Worm (Caenorhabditis elegans) whole organism, L4 larva: Measurements from ENCODE around the gene R07A4.3.

Experiments
- F10B5.3 ChIP-seq: sonication (generic microtip); optimal IDR thresholded peaks from 2 replicates; lab custom pipeline; 2016; ENCODE audit warnings: mild to moderate bottlenecking, missing genetic modification characterization, missing compliant biosample characterization
- F37D6.2 ChIP-seq: sonication (generic microtip); optimal IDR thresholded peaks from 2 replicates; lab custom pipeline; 2016; ENCODE audit warnings: mild to moderate bottlenecking, missing genetic modification characterization, missing compliant biosample characterization
- F49E8.2 ChIP-seq: sonication (generic microtip); optimal IDR thresholded peaks from 2 replicates; lab custom pipeline; 2016; ENCODE audit warnings: missing compliant biosample characterization, mild to moderate bottlenecking, missing genetic modification characterization, borderline replicate concordance
- R02D3.7 ChIP-seq: fragments of 150-350 bp; sonication (generic microtip); optimal IDR thresholded peaks from 3 replicates; lab custom pipeline; 2014; ENCODE audit warnings: missing biosample characterization, missing genetic modification characterization
- T26A8.4 ChIP-seq: fragments of 200-800 bp; sonication (Bioruptor generic); IDR thresholded peaks from 2 replicates; pipeline ENCODE4 v1.3.6; 2022; ENCODE audit warnings: missing genetic modification characterization, missing compliant biosample characterization
- Y5F2A.4 ChIP-seq: fragments of 200-800 bp; sonication (Bioruptor generic); optimal IDR thresholded peaks from 2 replicates; lab custom pipeline; 2018; ENCODE audit warnings: mild to moderate bottlenecking, missing genetic modification characterization, missing compliant biosample characterization
- Y75B8A.6 ChIP-seq: fragments of 200-800 bp; sonication (Bioruptor generic); IDR thresholded peaks from 2 replicates; pipeline ENCODE4 v1.3.6; 2022; ENCODE audit warnings: missing genetic modification reagents, missing genetic modification characterization, missing compliant biosample characterization
- aha-1 ChIP-seq: fragments of 150-350 bp; peaks from one replicate; lab custom pipeline; 2014; ENCODE audit warnings: missing biosample characterization, missing genetic modification characterization
- ama-1 ChIP-seq: fragments of 150-350 bp; optimal IDR thresholded peaks from 2 replicates; lab custom pipeline; 2014; ENCODE audit warnings: inconsistent platforms, mixed read lengths
- arid-1 ChIP-seq: fragments of 200-800 bp; sonication (Bioruptor generic); conservative IDR thresholded peaks from 2 replicates; pipeline ENCODE4 v1.3.6; 2022; ENCODE audit warnings: missing genetic modification reagents, missing genetic modification characterization, missing compliant biosample characterization
- attf-4 ChIP-seq: sonication (generic microtip); optimal IDR thresholded peaks from 3 replicates; lab custom pipeline; 2017; ENCODE audit warnings: missing biosample characterization, missing genetic modification characterization
- ceh-28 ChIP-seq: fragments of 150-350 bp; optimal IDR thresholded peaks from 2 replicates; lab custom pipeline; 2014; ENCODE audit warnings: missing biosample characterization, missing genetic modification reagents, missing genetic modification characterization
- ceh-32 ChIP-seq: sonication (generic microtip); optimal IDR thresholded peaks from 2 replicates; lab custom pipeline; 2016; ENCODE audit warnings: mild to moderate bottlenecking, missing genetic modification characterization, missing compliant biosample characterization; ENCODE audit not compliant: poor library complexity
- ceh-62 ChIP-seq: sonication (generic microtip); optimal IDR thresholded peaks from 2 replicates; lab custom pipeline; 2017; ENCODE audit warnings: missing biosample characterization, missing genetic modification characterization
- cey-2 ChIP-seq: sonication (generic microtip); optimal IDR thresholded peaks from 3 replicates; lab custom pipeline; 2017; ENCODE audit warnings: missing genetic modification characterization, mild to moderate bottlenecking, missing compliant biosample characterization, antibody characterized with exemption, borderline replicate concordance; ENCODE audit not compliant: insufficient read depth
- ctbp-1 ChIP-seq: fragments of 200-800 bp; sonication (Bioruptor generic); IDR thresholded peaks from 2 replicates; pipeline ENCODE4 v1.3.6; 2022; ENCODE audit warnings: missing genetic modification reagents, missing genetic modification characterization, missing compliant biosample characterization
- daf-16 ChIP-seq, 3 experiments: sonication (generic microtip); optimal IDR thresholded peaks; 2 replicates each; lab custom pipeline; 2016 to 2017; ENCODE audit warnings: missing genetic modification characterization in 3 of 3, missing genetic modification reagents in 3 of 3, mild to moderate bottlenecking in 2 of 3, missing compliant biosample characterization in 2 of 3, missing biosample characterization in 1 of 3, moderate library complexity in 1 of 3
- daf-19 ChIP-seq: fragments of 200-800 bp; sonication (Bioruptor generic); conservative IDR thresholded peaks from 2 replicates; pipeline ENCODE4 v1.3.6; 2022; ENCODE audit warnings: missing genetic modification characterization, missing compliant biosample characterization
- daf-8 ChIP-seq: fragments of 200-800 bp; sonication (Bioruptor generic); IDR thresholded peaks from 2 replicates; pipeline ENCODE4 v1.3.6; 2022; ENCODE audit warnings: missing genetic modification characterization, missing compliant biosample characterization
- dmd-8 ChIP-seq: fragments of 200-800 bp; sonication (Bioruptor generic); IDR thresholded peaks from 2 replicates; pipeline ENCODE4 v1.3.6; 2022; ENCODE audit warnings: missing genetic modification characterization, missing compliant biosample characterization
- dpl-1 ChIP-seq: fragments of 150-350 bp; optimal IDR thresholded peaks from 2 replicates; lab custom pipeline; 2014; ENCODE audit warnings: missing biosample characterization, missing genetic modification reagents, missing genetic modification characterization
- dve-1 ChIP-seq: sonication (generic microtip); optimal IDR thresholded peaks from 2 replicates; lab custom pipeline; 2017; ENCODE audit warnings: antibody characterized with exemption, mild to moderate bottlenecking, missing genetic modification characterization, missing compliant biosample characterization; ENCODE audit not compliant: insufficient read depth
- fos-1 ChIP-seq: fragments of 150-350 bp; optimal IDR thresholded peaks from 2 replicates; lab custom pipeline; 2014; ENCODE audit warnings: missing biosample characterization, missing genetic modification characterization
- hif-1 ChIP-seq, 2 experiments: sonication (generic microtip); optimal IDR thresholded peaks; 2 replicates each; lab custom pipeline; 2016 to 2017; ENCODE audit warnings: missing compliant biosample characterization in 2 of 2, missing genetic modification characterization in 2 of 2, missing genetic modification reagents in 2 of 2, missing genotype in 2 of 2, mild to moderate bottlenecking in 1 of 2
- hlh-30 ChIP-seq: sonication (generic microtip); optimal IDR thresholded peaks from 2 replicates; lab custom pipeline; 2017; ENCODE audit warnings: antibody characterized with exemption, mild to moderate bottlenecking, missing genetic modification characterization, missing compliant biosample characterization; ENCODE audit not compliant: insufficient read depth
- madf-5 ChIP-seq, 2 experiments: fragments of 200-800 bp; sonication (Bioruptor generic); IDR thresholded peaks; 2 replicates each; pipeline ENCODE4 v1.3.6; 2022; ENCODE audit warnings: missing compliant biosample characterization in 2 of 2, missing genetic modification characterization in 2 of 2
- mdt-29 ChIP-seq: fragments of 200-800 bp; sonication (Bioruptor generic); IDR thresholded peaks from 2 replicates; pipeline ENCODE4 v1.3.6; 2022; ENCODE audit warnings: missing genetic modification reagents, missing genetic modification characterization, missing compliant biosample characterization
- mep-1 ChIP-seq: fragments of 150-350 bp; sonication (generic microtip); optimal IDR thresholded peaks from 3 replicates; lab custom pipeline; 2014; ENCODE audit warnings: missing biosample characterization, missing genetic modification characterization
- mes-2 ChIP-seq: sonication (generic microtip); optimal IDR thresholded peaks from 2 replicates; lab custom pipeline; 2016; ENCODE audit warnings: missing genotype, mild to moderate bottlenecking, missing genetic modification characterization, missing compliant biosample characterization; ENCODE audit not compliant: poor library complexity, severe bottlenecking
- mxl-3 ChIP-seq: fragments of 200-800 bp; sonication (Bioruptor generic); optimal IDR thresholded peaks from 2 replicates; lab custom pipeline; 2018; ENCODE audit warnings: mild to moderate bottlenecking, missing genetic modification characterization, missing compliant biosample characterization
- nhr-10 ChIP-seq: fragments of 150-350 bp; optimal IDR thresholded peaks from 2 replicates; lab custom pipeline; 2014; ENCODE audit warnings: missing biosample characterization, missing genetic modification characterization
- nhr-102 ChIP-seq: sonication (generic microtip); optimal IDR thresholded peaks from 2 replicates; lab custom pipeline; 2016; ENCODE audit warnings: mild to moderate bottlenecking, missing genetic modification characterization, moderate library complexity, missing compliant biosample characterization
- nhr-11 ChIP-seq: fragments of 150-350 bp; optimal IDR thresholded peaks from 2 replicates; lab custom pipeline; 2014; ENCODE audit warnings: missing biosample characterization, missing genetic modification characterization
- nhr-237 ChIP-seq: sonication (generic microtip); optimal IDR thresholded peaks from 2 replicates; lab custom pipeline; 2017; ENCODE audit warnings: missing biosample characterization, missing genetic modification characterization
- nhr-25 ChIP-seq: sonication (generic microtip); optimal IDR thresholded peaks from 2 replicates; lab custom pipeline; 2017; ENCODE audit warnings: missing genetic modification characterization, mild to moderate bottlenecking, missing compliant biosample characterization, antibody characterized with exemption, moderate library complexity, borderline replicate concordance; ENCODE audit not compliant: insufficient read depth
- nhr-28 ChIP-seq: fragments of 150-350 bp; optimal IDR thresholded peaks from 2 replicates; lab custom pipeline; 2014; ENCODE audit warnings: missing biosample characterization, missing genetic modification characterization
- nhr-41 ChIP-seq: fragments of 200-800 bp; sonication (Bioruptor generic); IDR thresholded peaks from 2 replicates; pipeline ENCODE4 v1.3.6; 2022; ENCODE audit warnings: missing genetic modification reagents, missing genetic modification characterization, missing compliant biosample characterization
- nhr-48 ChIP-seq: sonication (generic microtip); optimal IDR thresholded peaks from 2 replicates; lab custom pipeline; 2016; ENCODE audit warnings: mild to moderate bottlenecking, missing genetic modification characterization, missing compliant biosample characterization
- nhr-76 ChIP-seq: fragments of 150-350 bp; optimal IDR thresholded peaks from 2 replicates; lab custom pipeline; 2014; ENCODE audit warnings: missing biosample characterization, missing genetic modification characterization
- nhr-77 ChIP-seq: fragments of 150-350 bp; optimal IDR thresholded peaks from 2 replicates; lab custom pipeline; 2014; ENCODE audit warnings: missing biosample characterization, missing genetic modification characterization
- php-3 ChIP-seq: fragments of 200-800 bp; sonication (Bioruptor generic); IDR thresholded peaks from 2 replicates; pipeline ENCODE4 v1.3.6; 2022; ENCODE audit warnings: missing genetic modification reagents, missing genetic modification characterization, missing compliant biosample characterization
- pqm-1 ChIP-seq: sonication (generic microtip); optimal IDR thresholded peaks from 2 replicates; lab custom pipeline; 2017; ENCODE audit warnings: missing biosample characterization, missing genetic modification characterization
- spr-3 ChIP-seq: fragments of 200-800 bp; sonication (Bioruptor generic); optimal IDR thresholded peaks from 2 replicates; lab custom pipeline; 2018; ENCODE audit warnings: mild to moderate bottlenecking, missing genetic modification characterization, missing compliant biosample characterization
- tra-1 ChIP-seq: fragments of 200-800 bp; sonication (Bioruptor generic); IDR thresholded peaks from 2 replicates; pipeline ENCODE4 v1.3.6; 2022; ENCODE audit warnings: missing genetic modification reagents, missing genetic modification characterization, missing compliant biosample characterization
- unc-130 ChIP-seq: sonication (generic microtip); optimal IDR thresholded peaks from 2 replicates; lab custom pipeline; 2016; ENCODE audit warnings: missing genetic modification reagents, missing genetic modification characterization, missing compliant biosample characterization
- unc-39 ChIP-seq: sonication (generic microtip); optimal IDR thresholded peaks from 2 replicates; lab custom pipeline; 2017; ENCODE audit warnings: missing biosample characterization, missing genetic modification characterization
- unc-62 ChIP-seq, 3 experiments: fragments of 150-350 bp in 1 of 3; sonication (generic microtip); optimal IDR thresholded peaks in 2 of 3; peaks in 1 of 3; 1 replicate in 1 of 3; 2 replicates in 2 of 3; lab custom pipeline; 2014 to 2017; ENCODE audit warnings: missing biosample characterization in 3 of 3, missing genetic modification characterization in 3 of 3, missing genetic modification reagents in 3 of 3, missing genotype in 1 of 3
- zfp-3 ChIP-seq: fragments of 200-800 bp; sonication (Bioruptor generic); conservative IDR thresholded peaks from 2 replicates; pipeline ENCODE4 v1.3.6; 2022; ENCODE audit warnings: missing genetic modification reagents, missing genetic modification characterization, missing compliant biosample characterization
- zip-11 ChIP-seq: fragments of 200-800 bp; sonication (Bioruptor generic); IDR thresholded peaks from 2 replicates; pipeline ENCODE4 v1.3.6; 2022; ENCODE audit warnings: missing genetic modification characterization, missing compliant biosample characterization
- ztf-7 ChIP-seq: fragments of 150-350 bp; optimal IDR thresholded peaks from 2 replicates; lab custom pipeline; 2014; ENCODE audit warnings: missing biosample characterization, missing genetic modification characterization

Gene R07A4.3

DNA sequence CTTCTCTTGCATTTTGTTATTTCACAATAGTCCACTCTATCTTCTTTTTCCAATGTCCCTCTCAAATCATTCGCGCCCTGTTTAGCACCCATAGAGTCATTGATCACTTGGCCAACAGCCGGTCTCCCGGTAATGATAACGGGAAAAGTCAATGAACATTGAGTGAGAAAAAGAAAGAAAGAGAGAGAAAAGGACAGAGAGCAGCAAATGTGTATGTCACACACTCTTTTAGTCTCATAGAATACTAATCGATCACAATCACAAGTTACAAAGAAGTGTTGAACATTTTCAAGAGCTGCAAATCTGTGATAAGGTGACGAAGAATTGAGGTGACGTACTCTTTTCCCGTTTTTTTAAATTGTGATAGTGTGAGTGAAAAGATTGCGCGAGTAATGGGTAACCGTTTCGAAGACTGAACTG is 18.7 kb downstream of the R07A4.3 start (continued):
- TF ChIP-seq Y5F2A.4 (GFP tag; lab: Kevin White, UChicago) (no peak), unc-39 (tag; lab: Kevin White, UChicago) (no peak), mep-1 (tag; lab: Kevin White, UChicago) (peak; percentile 68), zfp-3 (no peak), nhr-11 (tag; lab: Kevin White, UChicago) (peak; percentile 74), daf-16 (GFP tag; optimal IDR thresholded peaks at IDR 0.05; lab: Kevin White, UChicago) (peak; percentile 26 to 47), daf-16 (tag; optimal IDR thresholded peaks at IDR 0.05; lab: Kevin White, UChicago) (peak; percentile 88), mdt-29 (no peak), tra-1 (GFP tag; lab: Robert Waterston, UW) (peak; percentile 78; the same call in 1 of the 2 replicates), Y75B8A.6 (GFP tag; lab: Robert Waterston, UW) (0 out of 2 replicates have a peak, but pooled peaks have one; percentile 6), ceh-28 (tag; lab: Kevin White, UChicago) (peak; percentile 57), nhr-41 (GFP tag; lab: Robert Waterston, UW) (no peak), dve-1 (peak; percentile 94), T26A8.4 (GFP tag; lab: Robert Waterston, UW) (peak; percentile 47), zip-11 (GFP tag; lab: Robert Waterston, UW) (no peak), F37D6.2 (no peak), mxl-3 (GFP tag; lab: Kevin White, UChicago) (peak; percentile 71), ztf-7 (tag; lab: Kevin White, UChicago) (no peak), hlh-30 (peak; percentile 90), dmd-8 (GFP tag; lab: Robert Waterston, UW) (no peak), arid-1 (GFP tag; lab: Robert Waterston, UW) (no peak), nhr-25 (tag; lab: Kevin White, UChicago) (peak; percentile 57), unc-62 (GFP tag; optimal IDR thresholded peaks at IDR 0.05 in 1 of 2; lab: Kevin White, UChicago) (peak in 1 of 2 experiments; percentile 99), unc-62 (tag; optimal IDR thresholded peaks at IDR 0.05; lab: Kevin White, UChicago) (no peak), daf-8 (no peak), nhr-77 (peak; percentile 90), cey-2 (tag; lab: Kevin White, UChicago) (no peak), madf-5 (GFP tag; IDR thresholded peaks at IDR 0.05; lab: Robert Waterston, UW) (no peak), pqm-1 (tag; lab: Kevin White, UChicago) (peak; percentile 94), R02D3.7 (tag; lab: Kevin White, UChicago) (no peak), mes-2 (tag; lab: Kevin White, UChicago) (peak; percentile 59), fos-1 (peak; percentile 24), unc-130 (GFP tag; lab: Kevin White, UChicago) (no peak), nhr-10 (tag; lab: Kevin White, UChicago) (peak; percentile 90), dpl-1 (GFP tag; lab: Kevin White, UChicago) (no peak), F49E8.2 (tag; lab: Kevin White, UChicago) (no peak), nhr-76 (tag; lab: Kevin White, UChicago) (peak; percentile 24), ceh-62 (tag; lab: Kevin White, UChicago) (no peak), F10B5.3 (tag; lab: Kevin White, UChicago) (no peak), ama-1 (lab: Kevin White, UChicago) (peak; percentile 12), nhr-237 (tag; lab: Kevin White, UChicago) (no peak), php-3 (GFP tag; lab: Robert Waterston, UW) (peak; percentile 53), aha-1 (no peak), daf-19 (no peak), nhr-102 (tag; lab: Kevin White, UChicago) (peak; percentile 48), attf-4 (no peak), hif-1 (tag; optimal IDR thresholded peaks at IDR 0.05; lab: Kevin White, UChicago) (peak in 1 of 2 experiments; percentile 45), ctbp-1 (GFP tag; lab: Robert Waterston, UW) (0 out of 2 replicates have a peak, but pooled peaks have one; percentile 9), nhr-28 (tag; lab: Kevin White, UChicago) (peak; percentile 92), ceh-32 (tag; lab: Kevin White, UChicago) (no peak), spr-3 (GFP tag; lab: Kevin White, UChicago) (no peak), nhr-48 (tag; lab: Kevin White, UChicago) (peak; percentile 74)
